Fruit fly (Drosophila melanogaster) whole organism, embryonic: ENCODE results near the gene SCaMC.

Experiments used
- CG10462 ChIP-seq: fragments of 200-800 bp; sonication (Bioruptor generic); optimal IDR thresholded peaks from 2 replicates; lab custom pipeline; 2016; ENCODE audit warnings: missing biosample characterization, missing genetic modification characterization
- CG11398 ChIP-seq: fragments of 200-800 bp; sonication (Bioruptor generic); optimal IDR thresholded peaks from 2 replicates; lab custom pipeline; 2016; ENCODE audit warnings: missing biosample characterization, missing genetic modification characterization
- CG11723 ChIP-seq: fragments of 200-800 bp; sonication (Bioruptor generic); optimal IDR thresholded peaks from 2 replicates; lab custom pipeline; 2017; ENCODE audit warnings: missing biosample characterization, mild to moderate bottlenecking, missing genetic modification characterization
- CG12155 ChIP-seq: fragments of 200-800 bp; sonication (Bioruptor generic); optimal IDR thresholded peaks from 3 replicates; lab custom pipeline; 2016; ENCODE audit warnings: missing biosample characterization, missing genetic modification characterization
- CG13287 ChIP-seq: fragments of 200-800 bp; sonication (Bioruptor generic); IDR thresholded peaks from 2 replicates; pipeline ENCODE4 v1.3.6; 2022; ENCODE audit warnings: missing biosample characterization, missing genetic modification characterization; ENCODE audit not compliant: partially characterized antibody
- CG1603 ChIP-seq: fragments of 200-800 bp; sonication (Bioruptor generic); optimal IDR thresholded peaks from 2 replicates; lab custom pipeline; 2019; ENCODE audit warnings: missing biosample characterization, mild to moderate bottlenecking, missing genetic modification characterization, moderate library complexity
- CG17802 ChIP-seq: fragments of 200-800 bp; sonication (Bioruptor generic); optimal IDR thresholded peaks from 2 replicates; lab custom pipeline; 2018; ENCODE audit warnings: missing biosample characterization, mild to moderate bottlenecking, missing genetic modification characterization, moderate library complexity
- CG18262 ChIP-seq: fragments of 200-800 bp; optimal IDR thresholded peaks from 3 replicates; lab custom pipeline; 2019; ENCODE audit warnings: missing biosample characterization, mild to moderate bottlenecking, missing genetic modification characterization, moderate library complexity
- CG3726 ChIP-seq: fragments of 200-800 bp; sonication (Bioruptor generic); IDR thresholded peaks from 3 replicates; pipeline ENCODE4, ENCODE4 v1.3.6; 2022; ENCODE audit warnings: missing biosample characterization, missing genetic modification characterization
- CG3838 ChIP-seq: fragments of 200-800 bp; sonication (Bioruptor generic); optimal IDR thresholded peaks from 3 replicates; lab custom pipeline; 2016; ENCODE audit warnings: missing biosample characterization, missing genetic modification characterization
- CG4617 ChIP-seq: fragments of 200-800 bp; sonication (Bioruptor generic); optimal IDR thresholded peaks from 3 replicates; lab custom pipeline; 2016; ENCODE audit warnings: missing biosample characterization, missing genetic modification characterization, borderline replicate concordance
- CG6813 ChIP-seq: fragments of 200-800 bp; sonication (Bioruptor generic); optimal IDR thresholded peaks from 2 replicates; lab custom pipeline; 2017; ENCODE audit warnings: missing biosample characterization, missing genetic modification characterization, mild to moderate bottlenecking, moderate library complexity, missing genetic modification reagents
- CG7271 ChIP-seq: fragments of 200-800 bp; sonication (Bioruptor generic); optimal IDR thresholded peaks from 2 replicates; lab custom pipeline; 2018; ENCODE audit warnings: missing biosample characterization, mild to moderate bottlenecking, missing genetic modification characterization, moderate library complexity
- CG7745 ChIP-seq: fragments of 200-800 bp; sonication (Bioruptor generic); optimal IDR thresholded peaks from 2 replicates; lab custom pipeline; 2018; ENCODE audit warnings: missing biosample characterization, mild to moderate bottlenecking, missing genetic modification characterization, moderate library complexity
- CG9932 ChIP-seq: fragments of 200-800 bp; sonication (Bioruptor generic); IDR thresholded peaks from 2 replicates; pipeline ENCODE4 v1.3.6; 2022; ENCODE audit warnings: missing biosample characterization, missing genetic modification characterization
- CHES-1-like ChIP-seq: fragments of 200-800 bp; sonication (Bioruptor generic); optimal IDR thresholded peaks from 2 replicates; lab custom pipeline; 2016; ENCODE audit warnings: missing biosample characterization, missing genetic modification characterization
- Camta ChIP-seq: fragments of 200-800 bp; sonication (Bioruptor generic); optimal IDR thresholded peaks from 2 replicates; lab custom pipeline; 2016; ENCODE audit warnings: missing biosample characterization, missing genetic modification characterization
- CrebB ChIP-seq: fragments of 200-800 bp; sonication (Bioruptor generic); optimal IDR thresholded peaks from 3 replicates; lab custom pipeline; 2018; ENCODE audit warnings: missing biosample characterization, mild to moderate bottlenecking, missing genetic modification characterization
- Dfd ChIP-seq, 2 experiments: fragments of >200 bp; optimal IDR thresholded peaks; 2 replicates each; lab custom pipeline; 2017; ENCODE audit warnings: missing biosample characterization in 2 of 2, missing genetic modification characterization in 2 of 2
- Dref ChIP-seq: fragments of 200-800 bp; sonication (Bioruptor generic); IDR thresholded peaks from 2 replicates; pipeline ENCODE4 v1.3.6; 2022; ENCODE audit warnings: missing biosample characterization, missing genetic modification characterization
- E2f2 ChIP-seq: fragments of 200-800 bp; sonication (Bioruptor generic); IDR thresholded peaks from 2 replicates; pipeline ENCODE4 v1.3.6; 2022; ENCODE audit warnings: missing biosample characterization, missing genetic modification characterization
- Hand ChIP-seq: fragments of 200-800 bp; sonication (Bioruptor generic); optimal IDR thresholded peaks from 2 replicates; lab custom pipeline; 2017; ENCODE audit warnings: mild to moderate bottlenecking, missing biosample characterization, missing genetic modification reagents, missing genetic modification characterization
- HmgD ChIP-seq: fragments of 200-800 bp; sonication (Bioruptor generic); optimal IDR thresholded peaks from 3 replicates; lab custom pipeline; 2016; ENCODE audit warnings: missing biosample characterization, missing genetic modification characterization
- Hr78 ChIP-seq, 2 experiments: fragments of 200-800 bp in 1 of 2; fragments of >200 bp in 1 of 2; sonication (Bioruptor generic) in 1 of 2; optimal IDR thresholded peaks; 2 replicates each; lab custom pipeline; 2017 to 2019; ENCODE audit warnings: missing biosample characterization in 2 of 2, missing genetic modification characterization in 2 of 2, mild to moderate bottlenecking in 1 of 2, moderate library complexity in 1 of 2
- MBD-R2 ChIP-seq: fragments of 200-800 bp; sonication (Bioruptor generic); IDR thresholded peaks from 2 replicates; pipeline ENCODE4 v1.3.6; 2022; ENCODE audit warnings: missing biosample characterization, missing genetic modification characterization
- Nf-YC ChIP-seq: fragments of 200-800 bp; optimal IDR thresholded peaks from 3 replicates; lab custom pipeline; 2019; ENCODE audit warnings: missing biosample characterization, mild to moderate bottlenecking, missing genetic modification characterization, moderate library complexity
- Rfx ChIP-seq: fragments of 200-800 bp; sonication (Bioruptor generic); IDR thresholded peaks from 2 replicates; pipeline ENCODE4 v1.3.6; 2022; ENCODE audit warnings: missing biosample characterization, missing genetic modification characterization
- Sox102F ChIP-seq: fragments of 200-800 bp; sonication (Bioruptor generic); optimal IDR thresholded peaks from 2 replicates; lab custom pipeline; 2018; ENCODE audit warnings: missing biosample characterization, mild to moderate bottlenecking, missing genetic modification characterization, moderate library complexity
- Sry-β ChIP-seq: fragments of 200-800 bp; sonication (Bioruptor generic); optimal IDR thresholded peaks from 2 replicates; lab custom pipeline; 2018; ENCODE audit warnings: missing biosample characterization, mild to moderate bottlenecking, missing genetic modification characterization, moderate library complexity
- Sry-δ ChIP-seq: fragments of 200-800 bp; sonication (Bioruptor generic); optimal IDR thresholded peaks from 2 replicates; lab custom pipeline; 2016; ENCODE audit warnings: missing biosample characterization, missing genetic modification characterization
- TFAM ChIP-seq: fragments of 200-800 bp; sonication (Bioruptor generic); optimal IDR thresholded peaks from 2 replicates; lab custom pipeline; 2017; ENCODE audit warnings: missing biosample characterization, missing genetic modification characterization, inconsistent platforms
- ash1 ChIP-seq: fragments of 200-800 bp; sonication (Bioruptor generic); optimal IDR thresholded peaks from 2 replicates; lab custom pipeline; 2018; ENCODE audit warnings: missing biosample characterization, mild to moderate bottlenecking, missing genetic modification characterization
- dpn ChIP-seq, 2 experiments: fragments of 200-800 bp; sonication (Bioruptor generic); optimal IDR thresholded peaks; 3 replicates each; lab custom pipeline; 2016; ENCODE audit warnings: missing biosample characterization in 2 of 2, missing genetic modification characterization in 2 of 2
- esg ChIP-seq: fragments of 200-800 bp; sonication (Bioruptor generic); conservative IDR thresholded peaks from 2 replicates; pipeline ENCODE4 v1.3.6; 2022; ENCODE audit warnings: missing biosample characterization, missing genetic modification characterization
- gsb-n ChIP-seq: fragments of 200-800 bp; sonication (Bioruptor generic); optimal IDR thresholded peaks from 3 replicates; lab custom pipeline; 2018; ENCODE audit warnings: missing biosample characterization, mild to moderate bottlenecking, missing genetic modification characterization
- gt ChIP-seq: fragments of 200-800 bp; sonication (Bioruptor generic); IDR thresholded peaks from 2 replicates; pipeline ENCODE4 v1.3.6; 2022; ENCODE audit warnings: missing biosample characterization, missing genetic modification characterization
- insv ChIP-seq, 2 experiments: fragments of 200-800 bp; sonication (Bioruptor generic); optimal IDR thresholded peaks; 3 replicates each; lab custom pipeline; 2016 to 2018; ENCODE audit warnings: missing biosample characterization in 2 of 2, missing genetic modification characterization in 2 of 2
- mld ChIP-seq: fragments of 200-800 bp; sonication (Bioruptor generic); IDR thresholded peaks from 3 replicates; pipeline ENCODE4 v1.3.6; 2022; ENCODE audit warnings: missing biosample characterization, missing genetic modification characterization; ENCODE audit not compliant: partially characterized antibody
- nerfin-1 ChIP-seq: fragments of 200-800 bp; sonication (Bioruptor generic); optimal IDR thresholded peaks from 3 replicates; lab custom pipeline; 2019; ENCODE audit warnings: missing biosample characterization, mild to moderate bottlenecking, missing genetic modification characterization, moderate library complexity
- prd ChIP-seq, 3 experiments: fragments of >200 bp in 2 of 3; fragments of 200-800 bp in 1 of 3; sonication (Bioruptor generic) in 1 of 3; optimal IDR thresholded peaks in 2 of 3; IDR thresholded peaks in 1 of 3; 2 replicates in 2 of 3; 3 replicates in 1 of 3; pipeline versions ENCODE4 v1.3.6 to Lab custom; 2017 to 2022; ENCODE audit warnings: missing biosample characterization in 1 of 3, missing genetic modification characterization in 1 of 3
- schlank ChIP-seq: fragments of 200-800 bp; sonication (Bioruptor generic); optimal IDR thresholded peaks from 2 replicates; lab custom pipeline; 2018; ENCODE audit warnings: missing biosample characterization, mild to moderate bottlenecking, missing genetic modification characterization
- sens ChIP-seq: fragments of 200-800 bp; sonication (Bioruptor generic); peaks from one replicate; lab custom pipeline; 2016; ENCODE audit warnings: missing biosample characterization, missing genetic modification characterization
- sens-2 ChIP-seq: fragments of 200-800 bp; sonication (Bioruptor generic); IDR thresholded peaks from 2 replicates; pipeline ENCODE4 v1.3.6; 2022; ENCODE audit warnings: missing biosample characterization, missing genetic modification characterization
- slbo ChIP-seq: fragments of 200-800 bp; sonication (Bioruptor generic); IDR thresholded peaks from 2 replicates; pipeline ENCODE4 v1.3.6; 2022; ENCODE audit warnings: missing biosample characterization, missing genetic modification characterization
- so ChIP-seq: fragments of 200-800 bp; sonication (Bioruptor generic); IDR thresholded peaks from 3 replicates; pipeline ENCODE4 v1.3.6; 2022; ENCODE audit warnings: missing biosample characterization, missing genetic modification characterization
- stwl ChIP-seq: fragments of 200-800 bp; sonication (Bioruptor generic); optimal IDR thresholded peaks from 3 replicates; lab custom pipeline; 2018; ENCODE audit warnings: missing biosample characterization, mild to moderate bottlenecking, missing genetic modification characterization, moderate library complexity
- trh ChIP-seq: fragments of 200-800 bp; sonication (Bioruptor generic); optimal IDR thresholded peaks from 2 replicates; lab custom pipeline; 2016; ENCODE audit warnings: missing biosample characterization, missing genetic modification characterization
- unc-4 ChIP-seq: fragments of 200-800 bp; sonication (Bioruptor generic); IDR thresholded peaks from 2 replicates; pipeline ENCODE4 v1.3.6; 2022; ENCODE audit warnings: missing biosample characterization, missing genetic modification characterization; ENCODE audit not compliant: partially characterized antibody

SCaMC gene

dm6 chr3L:12414189-12414964 is at the start of gene SCaMC (continued):
- TF ChIP-seq CHES-1-like (GFP tag; lab: Kevin White, UChicago) = peak; percentile 32
- no peak for TF ChIP-seq CG9932 (GFP tag; lab: Robert Waterston, UW)
- peak; percentile 1 for TF ChIP-seq CG18262 (tag; lab: Kevin White, UChicago)
- no peak for TF ChIP-seq CG10462
- TF ChIP-seq esg = no peak
- no peak for TF ChIP-seq ash1 (GFP tag; lab: Kevin White, UChicago)
- peak; percentile 45 for TF ChIP-seq gsb-n
- peak; percentile 33 for TF ChIP-seq Nf-YC (tag; lab: Kevin White, UChicago)
- TF ChIP-seq Hr78 (GFP tag; optimal IDR thresholded peaks at IDR 0.05; lab: Kevin White, UChicago) = no peak
- TF ChIP-seq Camta (GFP tag; lab: Kevin White, UChicago) = no peak
- TF ChIP-seq CG11723 (GFP tag; lab: Kevin White, UChicago) = no peak
- no peak for TF ChIP-seq Hand (GFP tag; lab: Kevin White, UChicago)
- TF ChIP-seq sens-2 (GFP tag; lab: Robert Waterston, UW) = no peak
- TF ChIP-seq HmgD (GFP tag; lab: Kevin White, UChicago) = peak; percentile 20
- TF ChIP-seq Sry-δ (GFP tag; lab: Kevin White, UChicago) = peak; percentile 35
- peak in 1 of 2 experiments; percentile 2 for TF ChIP-seq dpn (GFP tag; optimal IDR thresholded peaks at IDR 0.05; lab: Kevin White, UChicago)
- TF ChIP-seq CG4617 (GFP tag; lab: Kevin White, UChicago) = peak; percentile 94
- TF ChIP-seq Sox102F (GFP tag; lab: Kevin White, UChicago) = no peak
- TF ChIP-seq Rfx (GFP tag; lab: Robert Waterston, UW) = 0 out of 2 replicates have a peak, but pooled peaks have one; percentile 33
- peak in 1 of 2 experiments; percentile 75 for TF ChIP-seq insv (GFP tag; optimal IDR thresholded peaks at IDR 0.05; lab: Kevin White, UChicago)
- TF ChIP-seq slbo (GFP tag; lab: Robert Waterston, UW) = no peak
- TF ChIP-seq CG3726 (GFP tag; lab: Robert Waterston, UW) = no peak
- peak; percentile 15 for TF ChIP-seq CG12155
- peak; percentile 85 for TF ChIP-seq stwl (tag; lab: Kevin White, UChicago)
- TF ChIP-seq schlank (tag; lab: Kevin White, UChicago) = no peak
- no peak for TF ChIP-seq so (GFP tag; lab: Robert Waterston, UW)
- TF ChIP-seq mld (GFP tag; lab: Robert Waterston, UW) = no peak
- TF ChIP-seq Sry-β = no peak
- TF ChIP-seq sens (GFP tag; lab: Kevin White, UChicago) = peak; percentile 59
- no peak for TF ChIP-seq gt (GFP tag; lab: Robert Waterston, UW)
- TF ChIP-seq CG7745 (tag; lab: Kevin White, UChicago) = no peak
- peak; percentile 68 for TF ChIP-seq CG1603
- TF ChIP-seq CG17802 = no peak
- no peak for TF ChIP-seq trh
- no peak for TF ChIP-seq CG11398
- peak; percentile 72 for TF ChIP-seq MBD-R2 (GFP tag; lab: Robert Waterston, UW)
- TF ChIP-seq TFAM (GFP tag; lab: Kevin White, UChicago) = no peak
- TF ChIP-seq CG3838 = no peak
- TF ChIP-seq CG6813 (GFP tag; lab: Kevin White, UChicago) = no peak
- TF ChIP-seq Dfd (GFP tag; optimal IDR thresholded peaks at IDR 0.05; lab: Kevin White, UChicago) = no peak
- TF ChIP-seq prd (optimal IDR thresholded peaks at IDR 0.05; lab: Kevin White, UChicago) = no peak
- no peak for TF ChIP-seq prd (GFP tag; IDR thresholded peaks at IDR 0.05; lab: Robert Waterston, UW)
- no peak for TF ChIP-seq CG7271 (tag; lab: Kevin White, UChicago)
- peak; percentile 91 for TF ChIP-seq E2f2
- TF ChIP-seq CG13287 = peak; percentile 52
- TF ChIP-seq nerfin-1 (tag; lab: Kevin White, UChicago) = peak; percentile 45
- TF ChIP-seq CrebB (tag; lab: Kevin White, UChicago) = peak; percentile 32
- no peak for TF ChIP-seq unc-4
- peak; percentile 49 for TF ChIP-seq Dref
